Worm (Caenorhabditis elegans) whole organism, L4/young adult: ENCODE measurements around the gene ZK105.1.

Experiments used
- W03F9.2 ChIP-seq: fragments of 150-350 bp; optimal IDR thresholded peaks from 2 replicates; lab custom pipeline; 2014; ENCODE audit warnings: missing biosample characterization, missing genetic modification characterization
- dao-5 ChIP-seq: sonication (generic microtip); optimal IDR thresholded peaks from 2 replicates; lab custom pipeline; 2016; ENCODE audit warnings: missing genotype, missing genetic modification characterization, moderate library complexity, missing compliant biosample characterization
- him-1 ChIP-seq: sonication (generic microtip); optimal IDR thresholded peaks from 2 replicates; lab custom pipeline; 2016; ENCODE audit warnings: missing genotype, missing genetic modification reagents, missing genetic modification characterization, missing compliant biosample characterization

ce11 chrV:7754557-7754956, 40.8 kb downstream of the ZK105.1 start, which contains the start of gene T05B11.4:
- TF ChIP-seq him-1 (tag; lab: Kevin White, UChicago) (no peak), W03F9.2 (no peak), dao-5 (tag; lab: Kevin White, UChicago) (no peak)
